Fruit fly (Drosophila melanogaster) whole organism, embryonic: Measurements from ENCODE around the gene CG10576.

ENCODE experiments used
- Antp ChIP-seq: fragments of 200-800 bp; sonication (Bioruptor generic); optimal IDR thresholded peaks from 3 replicates; lab custom pipeline; 2016; ENCODE audit warnings: missing biosample characterization, missing genetic modification characterization
- Atf3 ChIP-seq: fragments of 200-800 bp; sonication (Bioruptor generic); optimal IDR thresholded peaks from 3 replicates; lab custom pipeline; 2016; ENCODE audit warnings: missing biosample characterization, missing genetic modification characterization
- Blimp-1 ChIP-seq: fragments of 200-800 bp; sonication (Bioruptor generic); optimal IDR thresholded peaks from 3 replicates; lab custom pipeline; 2018; ENCODE audit warnings: missing biosample characterization, missing genetic modification characterization, mild to moderate bottlenecking, moderate library complexity, missing genetic modification reagents
- CG10209 ChIP-seq: fragments of 200-800 bp; sonication (Bioruptor generic); optimal IDR thresholded peaks from 3 replicates; lab custom pipeline; 2017; ENCODE audit warnings: missing biosample characterization, mild to moderate bottlenecking, missing genetic modification characterization, missing genetic modification reagents
- CG10979 ChIP-seq: fragments of 200-800 bp; sonication (Bioruptor generic); optimal IDR thresholded peaks from 2 replicates; lab custom pipeline; 2018; ENCODE audit warnings: missing biosample characterization, mild to moderate bottlenecking, missing genetic modification characterization, moderate library complexity
- CG13424 ChIP-seq: fragments of 200-800 bp; sonication (Bioruptor generic); optimal IDR thresholded peaks from 2 replicates; lab custom pipeline; 2019; ENCODE audit warnings: missing biosample characterization, mild to moderate bottlenecking, missing genetic modification characterization, moderate library complexity
- CG14710 ChIP-seq: fragments of 200-800 bp; sonication (Bioruptor generic); optimal IDR thresholded peaks from 3 replicates; lab custom pipeline; 2019; ENCODE audit warnings: missing biosample characterization, mild to moderate bottlenecking, missing genetic modification characterization, moderate library complexity
- CG15514 ChIP-seq: fragments of 200-800 bp; sonication (Bioruptor generic); optimal IDR thresholded peaks from 3 replicates; lab custom pipeline; 2017; ENCODE audit warnings: missing biosample characterization, missing genetic modification characterization, mild to moderate bottlenecking, moderate library complexity, missing genetic modification reagents
- CG17186 ChIP-seq: fragments of 200-800 bp; sonication (Bioruptor generic); optimal IDR thresholded peaks from 3 replicates; lab custom pipeline; 2017; ENCODE audit warnings: missing biosample characterization, missing genetic modification reagents, missing genetic modification characterization
- CG17829 ChIP-seq: fragments of 200-800 bp; optimal IDR thresholded peaks from 2 replicates; lab custom pipeline; 2019; ENCODE audit warnings: missing biosample characterization, mild to moderate bottlenecking, missing genetic modification characterization, moderate library complexity
- CG1792 ChIP-seq: fragments of 200-800 bp; sonication (Bioruptor generic); optimal IDR thresholded peaks from 2 replicates; lab custom pipeline; 2016; ENCODE audit warnings: missing biosample characterization, missing genetic modification characterization
- CG2712 ChIP-seq: fragments of 200-800 bp; optimal IDR thresholded peaks from 3 replicates; lab custom pipeline; 2019; ENCODE audit warnings: missing biosample characterization, mild to moderate bottlenecking, missing genetic modification characterization, moderate library complexity
- CG4328 ChIP-seq: fragments of 200-800 bp; sonication (Bioruptor generic); optimal IDR thresholded peaks from 3 replicates; lab custom pipeline; 2017; ENCODE audit warnings: missing biosample characterization, missing genetic modification reagents, missing genetic modification characterization
- CG7928 ChIP-seq: fragments of 200-800 bp; sonication (Bioruptor generic); optimal IDR thresholded peaks from 2 replicates; lab custom pipeline; 2017; ENCODE audit warnings: missing biosample characterization, mild to moderate bottlenecking, missing genetic modification characterization
- CG9876 ChIP-seq: fragments of 200-800 bp; sonication (Bioruptor generic); optimal IDR thresholded peaks from 2 replicates; lab custom pipeline; 2016; ENCODE audit warnings: missing biosample characterization, missing genetic modification characterization
- CoRest ChIP-seq: fragments of 200-800 bp; sonication (Bioruptor generic); optimal IDR thresholded peaks from 3 replicates; lab custom pipeline; 2018; ENCODE audit warnings: missing biosample characterization, mild to moderate bottlenecking, missing genetic modification characterization, moderate library complexity
- Dip3 ChIP-seq: fragments of 200-800 bp; sonication (Bioruptor generic); optimal IDR thresholded peaks from 3 replicates; lab custom pipeline; 2016; ENCODE audit warnings: missing biosample characterization, missing genetic modification characterization
- Doc3 ChIP-seq: fragments of 200-800 bp; sonication (Bioruptor generic); IDR thresholded peaks from 3 replicates; pipeline ENCODE4 v1.3.6; 2022; ENCODE audit warnings: missing biosample characterization, missing genetic modification characterization; ENCODE audit not compliant: partially characterized antibody
- Dref ChIP-seq: fragments of 200-800 bp; sonication (Bioruptor generic); IDR thresholded peaks from 2 replicates; pipeline ENCODE4 v1.3.6; 2022; ENCODE audit warnings: missing biosample characterization, missing genetic modification characterization
- ERR ChIP-seq: fragments of 200-800 bp; sonication (Bioruptor generic); optimal IDR thresholded peaks from 2 replicates; lab custom pipeline; 2016; ENCODE audit warnings: missing biosample characterization, missing genetic modification characterization
- Fer1 ChIP-seq: fragments of 200-800 bp; sonication (Bioruptor generic); optimal IDR thresholded peaks from 2 replicates; lab custom pipeline; 2017; ENCODE audit warnings: missing biosample characterization, mild to moderate bottlenecking, missing genetic modification characterization
- HLHmδ ChIP-seq: fragments of 200-800 bp; sonication (Bioruptor generic); optimal IDR thresholded peaks from 2 replicates; lab custom pipeline; 2018; ENCODE audit warnings: missing biosample characterization, mild to moderate bottlenecking, missing genetic modification characterization, moderate library complexity
- HmgZ ChIP-seq: fragments of 200-800 bp; sonication (Bioruptor generic); optimal IDR thresholded peaks from 2 replicates; lab custom pipeline; 2018; ENCODE audit warnings: missing biosample characterization, mild to moderate bottlenecking, missing genetic modification characterization
- Hr3 ChIP-seq: fragments of 200-800 bp; sonication (Bioruptor generic); optimal IDR thresholded peaks from 3 replicates; lab custom pipeline; 2016; ENCODE audit warnings: missing biosample characterization, missing genetic modification characterization
- MESR4 ChIP-seq: fragments of 200-800 bp; sonication (Bioruptor generic); optimal IDR thresholded peaks from 2 replicates; lab custom pipeline; 2018; ENCODE audit warnings: missing biosample characterization, mild to moderate bottlenecking, missing genetic modification characterization, moderate library complexity
- Nf-YC ChIP-seq: fragments of 200-800 bp; optimal IDR thresholded peaks from 3 replicates; lab custom pipeline; 2019; ENCODE audit warnings: missing biosample characterization, mild to moderate bottlenecking, missing genetic modification characterization, moderate library complexity
- Sin3A ChIP-seq: fragments of >200 bp; optimal IDR thresholded peaks from 2 replicates; lab custom pipeline; 2018
- Six4 ChIP-seq: fragments of 200-800 bp; sonication (Bioruptor generic); optimal IDR thresholded peaks from 2 replicates; lab custom pipeline; 2016; ENCODE audit warnings: missing biosample characterization, missing genetic modification characterization
- Stat92E ChIP-seq, 3 experiments: fragments of >200 bp in 2 of 3; fragments of 200-800 bp in 1 of 3; sonication (Bioruptor generic) in 1 of 3; optimal IDR thresholded peaks; 2 replicates each; lab custom pipeline; 2017 to 2019; ENCODE audit warnings: missing biosample characterization in 3 of 3, missing genetic modification characterization in 3 of 3, mild to moderate bottlenecking in 1 of 3, moderate library complexity in 1 of 3
- ara ChIP-seq: fragments of 200-800 bp; sonication (Bioruptor generic); IDR thresholded peaks from 2 replicates; pipeline ENCODE4 v1.3.6; 2022; ENCODE audit warnings: missing biosample characterization, missing genetic modification characterization
- bab2 ChIP-seq: fragments of 200-800 bp; sonication (Bioruptor generic); optimal IDR thresholded peaks from 2 replicates; lab custom pipeline; 2016; ENCODE audit warnings: missing biosample characterization, missing genetic modification characterization
- cas ChIP-seq: fragments of 200-800 bp; sonication (Bioruptor generic); IDR thresholded peaks from 2 replicates; pipeline ENCODE4 v1.3.6; 2022; ENCODE audit warnings: missing biosample characterization, missing genetic modification characterization
- cato ChIP-seq: fragments of 200-800 bp; sonication (Bioruptor generic); optimal IDR thresholded peaks from 2 replicates; lab custom pipeline; 2016; ENCODE audit warnings: missing biosample characterization, missing genetic modification characterization, borderline replicate concordance
- danr ChIP-seq: fragments of 200-800 bp; sonication (Bioruptor generic); IDR thresholded peaks from 2 replicates; pipeline ENCODE4 v1.3.6; 2022; ENCODE audit warnings: missing biosample characterization, missing genetic modification characterization
- dm ChIP-seq: fragments of 200-800 bp; sonication (Bioruptor generic); optimal IDR thresholded peaks from 3 replicates; lab custom pipeline; 2016; ENCODE audit warnings: missing biosample characterization, missing genetic modification characterization
- dpn ChIP-seq, 2 experiments: fragments of 200-800 bp; sonication (Bioruptor generic); optimal IDR thresholded peaks; 3 replicates each; lab custom pipeline; 2016; ENCODE audit warnings: missing biosample characterization in 2 of 2, missing genetic modification characterization in 2 of 2
- eve ChIP-seq, 2 experiments: fragments of >200 bp; optimal IDR thresholded peaks; 2 replicates each; lab custom pipeline; 2017; ENCODE audit warnings: missing biosample characterization in 2 of 2, missing genetic modification characterization in 2 of 2
- gcm ChIP-seq: fragments of 200-800 bp; sonication (Bioruptor generic); optimal IDR thresholded peaks from 2 replicates; lab custom pipeline; 2019; ENCODE audit warnings: missing biosample characterization, mild to moderate bottlenecking, missing genetic modification characterization, moderate library complexity
- hb ChIP-seq: fragments of 200-800 bp; sonication (Bioruptor generic); IDR thresholded peaks from 3 replicates; pipeline ENCODE4 v1.3.6; 2022; ENCODE audit warnings: missing biosample characterization, missing genetic modification characterization; ENCODE audit not compliant: partially characterized antibody
- hth ChIP-seq: fragments of >200 bp; optimal IDR thresholded peaks from 2 replicates; lab custom pipeline; 2017; ENCODE audit warnings: inconsistent platforms
- lov ChIP-seq, 2 experiments: fragments of 200-800 bp in 1 of 2; fragments of >200 bp in 1 of 2; sonication (Bioruptor generic) in 1 of 2; IDR thresholded peaks in 1 of 2; optimal IDR thresholded peaks in 1 of 2; 2 replicates in 1 of 2; 3 replicates in 1 of 2; pipeline versions ENCODE4 v1.3.6 to Lab custom; 2017 to 2022; ENCODE audit warnings: missing biosample characterization in 1 of 2, missing genetic modification characterization in 1 of 2
- nmo ChIP-seq: fragments of 200-800 bp; sonication (Bioruptor generic); optimal IDR thresholded peaks from 2 replicates; lab custom pipeline; 2018; ENCODE audit warnings: missing biosample characterization, mild to moderate bottlenecking, missing genetic modification characterization, moderate library complexity
- pan ChIP-seq, 4 experiments: fragments of >200 bp in 3 of 4; fragments of 200-800 bp in 1 of 4; sonication (Bioruptor generic) in 1 of 4; optimal IDR thresholded peaks in 3 of 4; IDR thresholded peaks in 1 of 4; 2 replicates each; pipeline versions ENCODE4 v1.3.6 to Lab custom; 2017 to 2022; ENCODE audit warnings: missing biosample characterization in 2 of 4, missing genetic modification characterization in 2 of 4, mixed read lengths in 1 of 4
- phol ChIP-seq: fragments of 200-800 bp; sonication (Bioruptor generic); optimal IDR thresholded peaks from 3 replicates; lab custom pipeline; 2018; ENCODE audit warnings: missing biosample characterization, mild to moderate bottlenecking, missing genetic modification characterization, moderate library complexity
- schlank ChIP-seq: fragments of 200-800 bp; sonication (Bioruptor generic); optimal IDR thresholded peaks from 2 replicates; lab custom pipeline; 2018; ENCODE audit warnings: missing biosample characterization, mild to moderate bottlenecking, missing genetic modification characterization
- scrt ChIP-seq: fragments of 200-800 bp; sonication (Bioruptor generic); optimal IDR thresholded peaks from 2 replicates; lab custom pipeline; 2018; ENCODE audit warnings: missing biosample characterization, mild to moderate bottlenecking, missing genetic modification characterization, moderate library complexity
- stwl ChIP-seq: fragments of 200-800 bp; sonication (Bioruptor generic); optimal IDR thresholded peaks from 3 replicates; lab custom pipeline; 2018; ENCODE audit warnings: missing biosample characterization, mild to moderate bottlenecking, missing genetic modification characterization, moderate library complexity
- sug ChIP-seq: fragments of 200-800 bp; optimal IDR thresholded peaks from 2 replicates; lab custom pipeline; 2019; ENCODE audit warnings: missing biosample characterization, mild to moderate bottlenecking, missing genetic modification characterization, moderate library complexity
- unpg ChIP-seq: fragments of 200-800 bp; sonication (Bioruptor generic); optimal IDR thresholded peaks from 3 replicates; lab custom pipeline; 2018; ENCODE audit warnings: missing biosample characterization, mild to moderate bottlenecking, missing genetic modification characterization, moderate library complexity
- wdn ChIP-seq: fragments of 200-800 bp; sonication (Bioruptor generic); IDR thresholded peaks from 2 replicates; pipeline ENCODE4 v1.3.6; 2022; ENCODE audit warnings: missing biosample characterization, missing genetic modification characterization

CG10576 gene

dm6 chr3L:5793967-5794366 lies 28.5 kb upstream of the CG10576 start, which contains the start of gene Bre1 (continued):
- TF ChIP-seq CG15514: peak; percentile 67
- TF ChIP-seq ara: no peak
- peak; percentile 3 for TF ChIP-seq Nf-YC (tag; lab: Kevin White, UChicago)
- no peak for TF ChIP-seq lov (optimal IDR thresholded peaks at IDR 0.05; lab: Kevin White, UChicago)
- TF ChIP-seq lov (GFP tag; IDR thresholded peaks at IDR 0.05; lab: Robert Waterston, UW): no peak
- no peak for TF ChIP-seq schlank
- no peak for TF ChIP-seq eve (GFP tag; optimal IDR thresholded peaks at IDR 0.05; lab: Kevin White, UChicago)
- no peak for TF ChIP-seq Blimp-1
- no peak for TF ChIP-seq hth (lab: Kevin White, UChicago)
- no peak for TF ChIP-seq CG7928
- no peak for TF ChIP-seq danr
- no peak for TF ChIP-seq Atf3 (GFP tag; lab: Kevin White, UChicago)
- peak; percentile 24 for TF ChIP-seq CoRest (tag; lab: Kevin White, UChicago)
- no peak for TF ChIP-seq wdn (GFP tag; lab: Robert Waterston, UW)
- TF ChIP-seq Hr3 (GFP tag; lab: Kevin White, UChicago): no peak
- no peak for TF ChIP-seq cato (GFP tag; lab: Kevin White, UChicago)
- no peak for TF ChIP-seq scrt
- no peak for TF ChIP-seq CG10209 (GFP tag; lab: Kevin White, UChicago)
- TF ChIP-seq MESR4 (GFP tag; lab: Kevin White, UChicago): peak; percentile 87
- 0 out of 3 replicates have a peak, but pooled peaks have one; percentile 55 for TF ChIP-seq hb
- TF ChIP-seq Six4: no peak
- peak; percentile 33 for TF ChIP-seq dm (GFP tag; lab: Kevin White, UChicago)
- TF ChIP-seq cas (GFP tag; lab: Robert Waterston, UW): no peak
- TF ChIP-seq pan (optimal IDR thresholded peaks at IDR 0.05; lab: Kevin White, UChicago): no peak
- no peak for TF ChIP-seq pan (GFP tag; optimal IDR thresholded peaks at IDR 0.05 in 1 of 2, IDR thresholded peaks at IDR 0.05 in 1 of 2)

dm6 chr3L:5789663-5790062 lies 24.2 kb upstream of the CG10576 start:
- TF ChIP-seq nmo (GFP tag; lab: Kevin White, UChicago) (peak; percentile 16), phol (tag; lab: Kevin White, UChicago) (peak; percentile 35), CG17829 (tag; lab: Kevin White, UChicago) (peak; percentile 20), CG14710 (tag; lab: Kevin White, UChicago) (peak; percentile 36), Sin3A (lab: Kevin White, UChicago) (no peak), Stat92E (GFP tag; optimal IDR thresholded peaks at IDR 0.05; lab: Kevin White, UChicago) (peak in 1 of 3 experiments; percentile 28), HLHmδ (GFP tag; lab: Kevin White, UChicago) (no peak), gcm (GFP tag; lab: Kevin White, UChicago) (peak; percentile 1), CG2712 (tag; lab: Kevin White, UChicago) (peak; percentile 52), unpg (GFP tag; lab: Kevin White, UChicago) (peak; percentile 45), Dref (GFP tag; lab: Robert Waterston, UW) (peak; percentile 59), CG9876 (no peak), Antp (GFP tag; lab: Kevin White, UChicago) (peak; percentile 2), CG17186 (GFP tag; lab: Kevin White, UChicago) (peak; percentile 37), bab2 (GFP tag; lab: Kevin White, UChicago) (peak; percentile 57), ERR (GFP tag; lab: Kevin White, UChicago) (peak; percentile 33), stwl (tag; lab: Kevin White, UChicago) (peak; percentile 7), CG13424 (tag; lab: Kevin White, UChicago) (peak; percentile 45), Dip3 (GFP tag; lab: Kevin White, UChicago) (peak; percentile 22), dpn (GFP tag; optimal IDR thresholded peaks at IDR 0.05; lab: Kevin White, UChicago) (peak; percentile 22 to 46), Nf-YC (tag; lab: Kevin White, UChicago) (peak; percentile 26), CG4328 (no peak), CG1792 (GFP tag; lab: Kevin White, UChicago) (peak; percentile 44), Doc3 (0 out of 3 replicates have a peak, but pooled peaks have one; percentile 17), HmgZ (tag; lab: Kevin White, UChicago) (peak; percentile 57), Fer1 (GFP tag; lab: Kevin White, UChicago) (peak; percentile 72), sug (tag; lab: Kevin White, UChicago) (peak; percentile 46), CG10979 (tag; lab: Kevin White, UChicago) (peak; percentile 16)
